Fruit fly (Drosophila melanogaster): Measurements from ENCODE around the gene Taf12.

The Taf12 gene

DNA sequence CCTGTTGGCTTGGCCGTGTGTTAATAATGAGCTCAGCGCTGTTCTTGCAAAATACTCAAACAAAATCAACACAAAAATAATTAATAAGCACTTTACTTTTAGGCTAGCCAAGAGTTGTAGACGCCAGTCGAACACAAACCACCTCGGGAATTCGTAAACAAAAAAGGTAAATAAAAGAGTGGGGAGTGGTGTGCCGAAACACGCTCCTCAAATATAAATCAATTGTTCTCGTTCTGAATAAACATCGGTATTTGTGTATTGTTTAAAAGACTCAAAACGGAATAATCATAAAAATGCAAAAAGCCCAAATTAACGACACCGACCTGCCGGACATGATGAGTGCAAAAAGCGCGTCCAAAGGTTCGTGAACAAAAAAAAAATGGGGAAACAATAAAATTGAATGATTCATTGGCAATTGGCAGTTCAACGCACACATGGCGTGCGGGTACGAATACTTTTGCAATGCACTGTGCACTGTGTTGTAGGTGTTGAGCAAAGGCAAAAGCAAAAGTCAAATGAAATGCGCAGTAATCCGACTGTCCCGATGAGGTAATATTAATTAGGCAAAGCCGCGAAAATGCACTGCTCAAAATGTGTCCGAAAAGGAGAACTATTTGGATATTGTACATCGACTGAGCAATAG, 39.4 kb downstream of the Taf12 start (continued):
- TF ChIP-seq CG18599 (GFP tag; optimal IDR thresholded peaks at IDR 0.05) (no peak), Abd-B (GFP tag; optimal IDR thresholded peaks at IDR 0.05) (no peak), Dll (GFP tag; IDR thresholded peaks at IDR 0.05; ENCODE audit: partially characterized antibody) (no peak), NC2β (GFP tag; optimal IDR thresholded peaks at IDR 0.05) (no peak), Bteb2 (GFP tag; optimal IDR thresholded peaks at IDR 0.05) (no peak), NC2α (GFP tag; optimal IDR thresholded peaks at IDR 0.05) (no peak), CG4360 (GFP tag; IDR thresholded peaks at IDR 0.05) (no peak), D19A (tag; optimal IDR thresholded peaks at IDR 0.05) (no peak), nerfin-1 (tag; optimal IDR thresholded peaks at IDR 0.05) (no peak), Doc2 (GFP tag; IDR thresholded peaks at IDR 0.05) (no peak), CG6813 (GFP tag; optimal IDR thresholded peaks at IDR 0.05) (peak; percentile 16), psq (GFP tag; optimal IDR thresholded peaks at IDR 0.05) (no peak), hbn (GFP tag; IDR thresholded peaks at IDR 0.05; ENCODE audit: partially characterized antibody) (no peak), CG14014 (GFP tag; IDR thresholded peaks at IDR 0.05) (no peak), CG3726 (GFP tag; IDR thresholded peaks at IDR 0.05) (no peak), sc (optimal IDR thresholded peaks at IDR 0.05) (no peak), sc (GFP tag; optimal IDR thresholded peaks at IDR 0.05) (no peak), Hmr (GFP tag; optimal IDR thresholded peaks at IDR 0.05) (no peak), klu (GFP tag; IDR thresholded peaks at IDR 0.05) (0 out of 2 replicates have a peak, but pooled peaks have one; percentile 8), mirr (GFP tag; optimal IDR thresholded peaks at IDR 0.05) (peak; percentile 63), ind (GFP tag; optimal IDR thresholded peaks at IDR 0.05) (no peak), Jarid2 (GFP tag; optimal IDR thresholded peaks at IDR 0.05) (no peak), lab (GFP tag; optimal IDR thresholded peaks at IDR 0.05) (peak; percentile 25), Dbx (GFP tag; IDR thresholded peaks at IDR 0.05) (no peak), dm (GFP tag; optimal IDR thresholded peaks at IDR 0.05) (no peak), Asciz (GFP tag; optimal IDR thresholded peaks at IDR 0.05) (no peak), Rfx (GFP tag; IDR thresholded peaks at IDR 0.05) (no peak), sob (GFP tag; IDR thresholded peaks at IDR 0.05) (0 out of 2 replicates have a peak, but pooled peaks have one; percentile 36), lilli (GFP tag; optimal IDR thresholded peaks at IDR 0.05) (peak; percentile 25), CG1832 (GFP tag; optimal IDR thresholded peaks at IDR 0.05) (no peak), Ssrp (tag; optimal IDR thresholded peaks at IDR 0.05) (no peak), crol (GFP tag; IDR thresholded peaks at IDR 0.05) (no peak), CG32532 (GFP tag; IDR thresholded peaks at IDR 0.05) (no peak), da (GFP tag; optimal IDR thresholded peaks at IDR 0.05) (no peak), ttk (GFP tag; IDR thresholded peaks at IDR 0.05) (no peak), chinmo (GFP tag; IDR thresholded peaks at IDR 0.05; ENCODE audit: partially characterized antibody) (0 out of 4 replicates have a peak, but pooled peaks have one; percentile 54), trem (tag; optimal IDR thresholded peaks at IDR 0.05) (no peak), gce (GFP tag; IDR thresholded peaks at IDR 0.05) (no peak), kah (GFP tag; optimal IDR thresholded peaks at IDR 0.05) (no peak), CG12236 (GFP tag; optimal IDR thresholded peaks at IDR 0.05) (no peak), sens (GFP tag) (peak; percentile 38), Rx (GFP tag; IDR thresholded peaks at IDR 0.05) (no peak), pan (optimal IDR thresholded peaks at IDR 0.05) (no peak), pan (GFP tag; optimal IDR thresholded peaks at IDR 0.05 in 1 of 2, IDR thresholded peaks at IDR 0.05 in 1 of 2) (no peak), CG12104 (GFP tag; optimal IDR thresholded peaks at IDR 0.05) (no peak), CG13624 (GFP tag; optimal IDR thresholded peaks at IDR 0.05) (peak; percentile 37)

Measured in whole organism, embryonic.